Worm (Caenorhabditis elegans): ENCODE measurements around the gene gei-3.

ce11 chrX:12769697-12770096 lies 43.7 kb downstream of the gei-3 start, which contains the start of gene ilc-17.1:
- TF ChIP-seq him-1 (tag; optimal IDR thresholded peaks at IDR 0.05) (no peak), W03F9.2 (tag; optimal IDR thresholded peaks at IDR 0.05) (no peak)
